Worm (Caenorhabditis elegans) whole organism, mixed stage, embryonic: ENCODE results near the gene spp-12.

ENCODE experiments used
- M03D4.4 ChIP-seq: sonication (generic microtip); optimal IDR thresholded peaks from 2 replicates; lab custom pipeline; 2017; ENCODE audit warnings: mild to moderate bottlenecking, missing genetic modification characterization, missing compliant biosample characterization
- blmp-1 ChIP-seq: fragments of 150-350 bp; optimal IDR thresholded peaks from 2 replicates; lab custom pipeline; 2014; ENCODE audit warnings: missing biosample characterization, missing genetic modification characterization
- ceh-39 ChIP-seq: fragments of 150-350 bp; optimal IDR thresholded peaks from 2 replicates; lab custom pipeline; 2014; ENCODE audit warnings: missing biosample characterization, missing genetic modification characterization
- ceh-43 ChIP-seq: fragments of 200-800 bp; sonication (Bioruptor generic); optimal IDR thresholded peaks from 2 replicates; lab custom pipeline; 2018; ENCODE audit warnings: mild to moderate bottlenecking, missing genetic modification characterization, moderate library complexity, missing compliant biosample characterization
- ceh-83 ChIP-seq: fragments of 200-800 bp; sonication (Bioruptor generic); optimal IDR thresholded peaks from 2 replicates; lab custom pipeline; 2018; ENCODE audit warnings: mild to moderate bottlenecking, missing genetic modification characterization, missing compliant biosample characterization
- ces-1 ChIP-seq: fragments of 150-350 bp; optimal IDR thresholded peaks from 2 replicates; lab custom pipeline; 2014; ENCODE audit warnings: missing biosample characterization, missing genetic modification reagents, missing genetic modification characterization
- cnd-1 ChIP-seq: fragments of 200-800 bp; sonication (Bioruptor generic); optimal IDR thresholded peaks from 2 replicates; lab custom pipeline; 2018; ENCODE audit warnings: mild to moderate bottlenecking, missing genetic modification characterization, missing compliant biosample characterization
- drap-1 ChIP-seq: fragments of 200-800 bp; sonication (Bioruptor generic); optimal IDR thresholded peaks from 3 replicates; lab custom pipeline; 2018; ENCODE audit warnings: mild to moderate bottlenecking, missing genetic modification characterization, missing compliant biosample characterization
- elt-1 ChIP-seq: sonication (generic microtip); optimal IDR thresholded peaks from 2 replicates; lab custom pipeline; 2017; ENCODE audit warnings: missing genetic modification characterization, mild to moderate bottlenecking, missing compliant biosample characterization, antibody characterized with exemption, moderate library complexity, borderline replicate concordance; ENCODE audit not compliant: insufficient read depth
- elt-3 ChIP-seq: fragments of 150-350 bp; optimal IDR thresholded peaks from 2 replicates; lab custom pipeline; 2014; ENCODE audit warnings: missing biosample characterization, missing genetic modification characterization
- flh-1 ChIP-seq: fragments of 200-800 bp; sonication (Bioruptor generic); optimal IDR thresholded peaks from 2 replicates; lab custom pipeline; 2018; ENCODE audit warnings: mild to moderate bottlenecking, missing genetic modification characterization, moderate library complexity, missing compliant biosample characterization
- ham-2 ChIP-seq: fragments of 200-800 bp; sonication (Bioruptor generic); optimal IDR thresholded peaks from 2 replicates; lab custom pipeline; 2018; ENCODE audit warnings: mild to moderate bottlenecking, missing genetic modification characterization, missing compliant biosample characterization
- hlh-1 ChIP-seq: fragments of 150-350 bp; optimal IDR thresholded peaks from 2 replicates; lab custom pipeline; 2014; ENCODE audit warnings: missing biosample characterization, missing genetic modification reagents, missing genetic modification characterization
- lin-13 ChIP-seq: fragments of 150-350 bp; optimal IDR thresholded peaks from 2 replicates; lab custom pipeline; 2014; ENCODE audit warnings: missing biosample characterization, missing genetic modification characterization
- lin-32 ChIP-seq: fragments of 200-800 bp; sonication (Bioruptor generic); optimal IDR thresholded peaks from 2 replicates; lab custom pipeline; 2018; ENCODE audit warnings: mild to moderate bottlenecking, missing genetic modification characterization, missing compliant biosample characterization
- lsy-2 ChIP-seq: fragments of 150-350 bp; optimal IDR thresholded peaks from 2 replicates; lab custom pipeline; 2014; ENCODE audit warnings: missing biosample characterization, missing genetic modification characterization
- mab-5 ChIP-seq: fragments of 150-350 bp; optimal IDR thresholded peaks from 2 replicates; lab custom pipeline; 2014; ENCODE audit warnings: missing biosample characterization, missing genetic modification characterization
- mls-2 ChIP-seq: sonication (generic microtip); optimal IDR thresholded peaks from 2 replicates; lab custom pipeline; 2016; ENCODE audit warnings: mild to moderate bottlenecking, missing genetic modification characterization, moderate library complexity, missing compliant biosample characterization
- nhr-12 ChIP-seq: fragments of 150-350 bp; optimal IDR thresholded peaks from 2 replicates; lab custom pipeline; 2014; ENCODE audit warnings: missing biosample characterization, missing genetic modification characterization
- nhr-2 ChIP-seq: fragments of 150-350 bp; optimal IDR thresholded peaks from 2 replicates; lab custom pipeline; 2014; ENCODE audit warnings: missing biosample characterization, missing genetic modification characterization
- nhr-237 ChIP-seq: fragments of 150-350 bp; optimal IDR thresholded peaks from 2 replicates; lab custom pipeline; 2014; ENCODE audit warnings: missing biosample characterization, missing genetic modification characterization
- nhr-28 ChIP-seq: fragments of 150-350 bp; optimal IDR thresholded peaks from 2 replicates; lab custom pipeline; 2014; ENCODE audit warnings: missing biosample characterization, missing genetic modification characterization
- nhr-76 ChIP-seq: sonication (generic microtip); optimal IDR thresholded peaks from 2 replicates; lab custom pipeline; 2017; ENCODE audit warnings: missing biosample characterization, missing genetic modification characterization
- pha-4 ChIP-seq: fragments of 150-350 bp; optimal IDR thresholded peaks from 2 replicates; lab custom pipeline; 2018; ENCODE audit warnings: missing biosample characterization, missing genetic modification reagents, missing genetic modification characterization
- sem-2 ChIP-seq: fragments of 200-800 bp; sonication (Bioruptor generic); optimal IDR thresholded peaks from 2 replicates; lab custom pipeline; 2018; ENCODE audit warnings: mild to moderate bottlenecking, missing genetic modification characterization, missing compliant biosample characterization
- tbx-8 ChIP-seq: fragments of 200-800 bp; sonication (Bioruptor generic); optimal IDR thresholded peaks from 2 replicates; lab custom pipeline; 2018; ENCODE audit warnings: mild to moderate bottlenecking, missing genetic modification characterization, moderate library complexity, missing compliant biosample characterization
- unc-120 ChIP-seq: sonication (generic microtip); optimal IDR thresholded peaks from 2 replicates; lab custom pipeline; 2017; ENCODE audit warnings: missing genetic modification characterization, missing compliant biosample characterization; ENCODE audit not compliant: poor library complexity, severe bottlenecking
- unc-39 ChIP-seq: fragments of 150-350 bp; optimal IDR thresholded peaks from 2 replicates; lab custom pipeline; 2014; ENCODE audit warnings: missing biosample characterization, missing genetic modification characterization
- unc-62 ChIP-seq: fragments of 150-350 bp; optimal IDR thresholded peaks from 2 replicates; lab custom pipeline; 2014; ENCODE audit warnings: missing biosample characterization, missing genetic modification reagents, missing genetic modification characterization
- zip-8 ChIP-seq: fragments of 150-350 bp; optimal IDR thresholded peaks from 2 replicates; lab custom pipeline; 2014; ENCODE audit warnings: missing biosample characterization, missing genetic modification characterization
- ztf-11 ChIP-seq: fragments of 150-350 bp; optimal IDR thresholded peaks from 2 replicates; lab custom pipeline; 2014; ENCODE audit warnings: missing biosample characterization, missing genetic modification characterization

Gene spp-12

ce11 chrV:13931225-13931624 lies 41.6 kb downstream of the spp-12 start, which contains the start of gene C06B3.16:
Gene C06B3.16, plus strand, starts transcription at chrV:13931525.
- TF ChIP-seq elt-1 (tag; lab: Kevin White, UChicago) (no peak), hlh-1 (no peak), elt-3 (tag; lab: Kevin White, UChicago) (no peak), mls-2 (tag; lab: Kevin White, UChicago) (no peak), unc-120 (no peak), ceh-83 (GFP tag; lab: Kevin White, UChicago) (no peak), nhr-237 (tag; lab: Kevin White, UChicago) (no peak)

- no peak for TF ChIP-seq lsy-2
- TF ChIP-seq M03D4.4 (tag; lab: Kevin White, UChicago): no peak
- no peak for TF ChIP-seq ceh-43
- TF ChIP-seq zip-8 (tag; lab: Kevin White, UChicago): no peak
- TF ChIP-seq ceh-83 (GFP tag; lab: Kevin White, UChicago): no peak
- no peak for TF ChIP-seq drap-1 (GFP tag; lab: Kevin White, UChicago)
- TF ChIP-seq ceh-39 (tag; lab: Kevin White, UChicago): no peak
- TF ChIP-seq nhr-2: no peak
- no peak for TF ChIP-seq tbx-8 (GFP tag; lab: Kevin White, UChicago)
- TF ChIP-seq sem-2: no peak
- no peak for TF ChIP-seq pha-4 (tag; lab: Kevin White, UChicago)
- TF ChIP-seq elt-1 (tag; lab: Kevin White, UChicago): no peak
- TF ChIP-seq cnd-1 (tag; lab: Kevin White, UChicago): no peak
- TF ChIP-seq unc-62 (GFP tag; lab: Kevin White, UChicago): no peak
- no peak for TF ChIP-seq nhr-237 (tag; lab: Kevin White, UChicago)
- no peak for TF ChIP-seq unc-39 (tag; lab: Kevin White, UChicago)
- TF ChIP-seq mab-5 (tag; lab: Kevin White, UChicago): no peak
Measured at ce11 chrV:13931952-13932351, 42.3 kb downstream of the spp-12 start.

- TF ChIP-seq flh-1 (GFP tag; lab: Kevin White, UChicago) (no peak), unc-62 (GFP tag; lab: Kevin White, UChicago) (no peak), blmp-1 (tag; lab: Kevin White, UChicago) (no peak)
- TF ChIP-seq, all 35 proteins: peak for 0
Measured at ce11 chrV:13934545-13934944, 44.9 kb downstream of the spp-12 start, which contains the start of gene R10D12.1. Gene R10D12.1, minus strand, starts transcription at chrV:13934645.

- TF ChIP-seq sem-2: no peak
- TF ChIP-seq elt-3 (tag; lab: Kevin White, UChicago): peak; percentile 31
Measured at ce11 chrV:13935423-13935822, 45.8 kb downstream of the spp-12 start.

- TF ChIP-seq ces-1 (GFP tag; lab: Kevin White, UChicago) (no peak), ztf-11 (no peak), mab-5 (tag; lab: Kevin White, UChicago) (no peak), ceh-83 (GFP tag; lab: Kevin White, UChicago) (no peak), nhr-28 (tag; lab: Kevin White, UChicago) (no peak), pha-4 (tag; lab: Kevin White, UChicago) (no peak), cnd-1 (tag; lab: Kevin White, UChicago) (no peak), M03D4.4 (tag; lab: Kevin White, UChicago) (no peak), flh-1 (GFP tag; lab: Kevin White, UChicago) (no peak), drap-1 (GFP tag; lab: Kevin White, UChicago) (no peak), zip-8 (tag; lab: Kevin White, UChicago) (no peak), lin-13 (no peak), ham-2 (GFP tag; lab: Kevin White, UChicago) (no peak), sem-2 (no peak), mls-2 (tag; lab: Kevin White, UChicago) (no peak), nhr-76 (tag; lab: Kevin White, UChicago) (no peak), tbx-8 (GFP tag; lab: Kevin White, UChicago) (no peak), unc-39 (tag; lab: Kevin White, UChicago) (no peak), ceh-43 (no peak), nhr-12 (no peak)
Measured at ce11 chrV:13936052-13936451, 46.4 kb downstream of the spp-12 start.

DNA sequence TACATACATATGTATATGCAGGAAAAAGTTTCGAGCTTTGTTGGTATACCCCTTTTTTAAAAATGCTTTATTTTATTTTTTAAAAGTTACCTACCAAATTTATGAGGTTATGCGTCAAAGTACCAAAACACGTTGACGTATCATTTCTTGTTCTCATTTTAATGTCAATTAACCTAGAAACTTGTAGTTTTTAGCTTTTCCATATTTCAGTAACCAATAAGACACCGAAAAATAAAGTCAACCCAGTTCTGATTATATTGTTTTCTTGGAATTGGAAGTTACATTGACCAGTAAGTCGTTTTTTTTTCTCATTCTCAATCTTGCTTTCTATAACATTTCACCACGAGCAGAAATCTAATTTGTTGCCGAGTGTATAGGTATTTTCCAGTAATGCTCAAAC lies 47.2 kb downstream of the spp-12 start, which contains the start of gene srw-145:
TSS of gene srw-145 (plus strand) at position 301 of the 400 bp plus-strand sequence.
- TF ChIP-seq nhr-12: no peak
- no peak for TF ChIP-seq nhr-76 (tag; lab: Kevin White, UChicago)
- TF ChIP-seq ham-2 (GFP tag; lab: Kevin White, UChicago): no peak
- no peak for TF ChIP-seq tbx-8 (GFP tag; lab: Kevin White, UChicago)
- no peak for TF ChIP-seq elt-3 (tag; lab: Kevin White, UChicago)
- TF ChIP-seq mab-5 (tag; lab: Kevin White, UChicago): no peak
- TF ChIP-seq blmp-1 (tag; lab: Kevin White, UChicago): no peak
- TF ChIP-seq nhr-2: no peak
- TF ChIP-seq elt-1 (tag; lab: Kevin White, UChicago): no peak
- no peak for TF ChIP-seq lin-32 (GFP tag; lab: Kevin White, UChicago)
- TF ChIP-seq ceh-43: no peak
- no peak for TF ChIP-seq hlh-1
- no peak for TF ChIP-seq ceh-39 (tag; lab: Kevin White, UChicago)
- TF ChIP-seq sem-2: no peak
- TF ChIP-seq M03D4.4 (tag; lab: Kevin White, UChicago): no peak
- no peak for TF ChIP-seq drap-1 (GFP tag; lab: Kevin White, UChicago)
- TF ChIP-seq unc-62 (GFP tag; lab: Kevin White, UChicago): no peak
- TF ChIP-seq flh-1 (GFP tag; lab: Kevin White, UChicago): no peak
